Worm (Caenorhabditis elegans) whole organism, L2 larva: ENCODE results near the gene F55A11.4.

Source experiments
- egl-27 ChIP-seq: sonication (generic microtip); optimal IDR thresholded peaks from 3 replicates; lab custom pipeline; 2017; ENCODE audit warnings: missing biosample characterization, missing genetic modification reagents, missing genetic modification characterization
- elt-3 ChIP-seq: sonication (generic microtip); optimal IDR thresholded peaks from 2 replicates; lab custom pipeline; 2017; ENCODE audit warnings: missing biosample characterization, missing genetic modification characterization
- mdl-1 ChIP-seq, 2 experiments: fragments of 150-350 bp in 1 of 2; sonication (generic microtip) in 1 of 2; optimal IDR thresholded peaks; 2 replicates each; lab custom pipeline; 2017; ENCODE audit warnings: missing biosample characterization in 2 of 2, missing genetic modification characterization in 2 of 2
- nhr-10 ChIP-seq: sonication (generic microtip); optimal IDR thresholded peaks from 2 replicates; lab custom pipeline; 2017; ENCODE audit warnings: missing biosample characterization, missing genetic modification characterization

- TF ChIP-seq mdl-1 (tag; optimal IDR thresholded peaks at IDR 0.05; lab: Kevin White, UChicago) (no peak), nhr-10 (tag; lab: Kevin White, UChicago) (no peak), elt-3 (tag; lab: Kevin White, UChicago) (no peak), egl-27 (tag; lab: Kevin White, UChicago) (no peak)
Observed at ce11 chrV:11819451-11819850, 49.2 kb downstream of the F55A11.4 start.
